Fruit fly (Drosophila melanogaster) whole organism, prepupa: ENCODE measurements around the gene Nrd1.

Source experiments
- Blimp-1 ChIP-seq: fragments of 200-800 bp; sonication (Bioruptor generic); optimal IDR thresholded peaks from 3 replicates; lab custom pipeline; 2017; ENCODE audit warnings: missing biosample characterization, missing genetic modification characterization, mild to moderate bottlenecking, moderate library complexity, missing genetic modification reagents
- CG10631 ChIP-seq: fragments of 200-800 bp; sonication (Bioruptor generic); optimal IDR thresholded peaks from 2 replicates; lab custom pipeline; 2016; ENCODE audit warnings: missing biosample characterization, missing genetic modification characterization
- CG10669 ChIP-seq: fragments of 200-800 bp; sonication (Bioruptor generic); optimal IDR thresholded peaks from 3 replicates; lab custom pipeline; 2018; ENCODE audit warnings: missing biosample characterization, mild to moderate bottlenecking, missing genetic modification characterization, moderate library complexity
- CG11294 ChIP-seq: fragments of 200-800 bp; sonication (Bioruptor generic); IDR thresholded peaks from 2 replicates; pipeline ENCODE4 v1.3.6; 2022; ENCODE audit warnings: missing biosample characterization, missing genetic modification characterization
- CG11762 ChIP-seq: fragments of 200-800 bp; sonication (Bioruptor generic); optimal IDR thresholded peaks from 3 replicates; lab custom pipeline; 2016; ENCODE audit warnings: missing biosample characterization, missing genetic modification characterization; ENCODE audit not compliant: insufficient read depth
- CG11902 ChIP-seq: fragments of 200-800 bp; sonication (Bioruptor generic); optimal IDR thresholded peaks from 3 replicates; lab custom pipeline; 2016; ENCODE audit warnings: missing biosample characterization, missing genetic modification characterization
- CG15336 ChIP-seq: fragments of 200-800 bp; sonication (Bioruptor generic); IDR thresholded peaks from 2 replicates; pipeline ENCODE4 v1.3.6; 2022; ENCODE audit warnings: missing biosample characterization, missing genetic modification characterization
- CG1621 ChIP-seq: fragments of 200-800 bp; sonication (Bioruptor generic); optimal IDR thresholded peaks from 3 replicates; lab custom pipeline; 2018; ENCODE audit warnings: missing biosample characterization, mild to moderate bottlenecking, missing genetic modification characterization
- CG16779 ChIP-seq: fragments of 200-800 bp; sonication (Bioruptor generic); optimal IDR thresholded peaks from 3 replicates; lab custom pipeline; 2017; ENCODE audit warnings: missing biosample characterization, mild to moderate bottlenecking, missing genetic modification characterization
- CG3032 ChIP-seq: fragments of 200-800 bp; optimal IDR thresholded peaks from 2 replicates; lab custom pipeline; 2019; ENCODE audit warnings: missing biosample characterization, mild to moderate bottlenecking, missing genetic modification characterization, moderate library complexity
- CG31627 ChIP-seq: fragments of 200-800 bp; sonication (Bioruptor generic); optimal IDR thresholded peaks from 3 replicates; lab custom pipeline; 2016; ENCODE audit warnings: missing biosample characterization, missing genetic modification characterization
- CG32006 ChIP-seq: fragments of 200-800 bp; sonication (Bioruptor generic); optimal IDR thresholded peaks from 3 replicates; lab custom pipeline; 2017; ENCODE audit warnings: missing biosample characterization, mild to moderate bottlenecking, missing genetic modification characterization
- CG34406 ChIP-seq: fragments of 200-800 bp; sonication (Bioruptor generic); optimal IDR thresholded peaks from 3 replicates; lab custom pipeline; 2016; ENCODE audit warnings: missing biosample characterization, missing genetic modification characterization
- CG3919 ChIP-seq: fragments of 200-800 bp; sonication (Bioruptor generic); optimal IDR thresholded peaks from 3 replicates; lab custom pipeline; 2016; ENCODE audit warnings: missing biosample characterization, missing genetic modification characterization
- CG4318 ChIP-seq: fragments of 200-800 bp; sonication (Bioruptor generic); optimal IDR thresholded peaks from 3 replicates; lab custom pipeline; 2017; ENCODE audit warnings: missing biosample characterization, mild to moderate bottlenecking, missing genetic modification characterization
- CG6163 ChIP-seq: fragments of 200-800 bp; sonication (Bioruptor generic); IDR thresholded peaks from 3 replicates; pipeline ENCODE4 v1.3.6; 2022; ENCODE audit warnings: missing biosample characterization, missing genetic modification characterization
- CG6276 ChIP-seq: fragments of 200-800 bp; sonication (Bioruptor generic); optimal IDR thresholded peaks from 2 replicates; lab custom pipeline; 2017; ENCODE audit warnings: missing biosample characterization, mild to moderate bottlenecking, missing genetic modification characterization
- CG6808 ChIP-seq: fragments of 200-800 bp; sonication (Bioruptor generic); optimal IDR thresholded peaks from 3 replicates; lab custom pipeline; 2017; ENCODE audit warnings: missing biosample characterization, missing genetic modification characterization, mild to moderate bottlenecking, moderate library complexity, missing genetic modification reagents
- CG6854 ChIP-seq: fragments of 200-800 bp; sonication (Bioruptor generic); optimal IDR thresholded peaks from 2 replicates; lab custom pipeline; 2017; ENCODE audit warnings: missing biosample characterization, mild to moderate bottlenecking, missing genetic modification characterization
- CG7368 ChIP-seq: fragments of 200-800 bp; sonication (Bioruptor generic); optimal IDR thresholded peaks from 3 replicates; lab custom pipeline; 2016; ENCODE audit warnings: missing biosample characterization, missing genetic modification characterization
- CG8119 ChIP-seq: fragments of 200-800 bp; sonication (Bioruptor generic); IDR thresholded peaks from 3 replicates; pipeline ENCODE4 v1.3.6; 2022; ENCODE audit warnings: missing biosample characterization, missing genetic modification characterization
- CG8319 ChIP-seq: fragments of 200-800 bp; sonication (Bioruptor generic); optimal IDR thresholded peaks from 3 replicates; lab custom pipeline; 2016; ENCODE audit warnings: missing biosample characterization, missing genetic modification characterization
- CG8632 ChIP-seq: fragments of 200-800 bp; sonication (Bioruptor generic); optimal IDR thresholded peaks from 3 replicates; lab custom pipeline; 2016; ENCODE audit warnings: missing biosample characterization, missing genetic modification characterization
- Eip75B ChIP-seq: fragments of 200-800 bp; sonication (Bioruptor generic); optimal IDR thresholded peaks from 3 replicates; lab custom pipeline; 2016; ENCODE audit warnings: missing biosample characterization, missing genetic modification characterization
- Eip78C ChIP-seq: fragments of 200-800 bp; sonication (Bioruptor generic); peaks from one replicate; lab custom pipeline; 2016; ENCODE audit warnings: missing biosample characterization, missing genetic modification characterization
- Eip93F ChIP-seq: fragments of 200-800 bp; sonication (Bioruptor generic); optimal IDR thresholded peaks from 2 replicates; lab custom pipeline; 2016; ENCODE audit warnings: missing biosample characterization, mild to moderate bottlenecking, missing genetic modification characterization
- Ets21C ChIP-seq: fragments of 200-800 bp; sonication (Bioruptor generic); optimal IDR thresholded peaks from 3 replicates; lab custom pipeline; 2016; ENCODE audit warnings: missing biosample characterization, missing genetic modification characterization
- Ets96B ChIP-seq: fragments of 200-800 bp; optimal IDR thresholded peaks from 2 replicates; lab custom pipeline; 2019; ENCODE audit warnings: missing biosample characterization, mild to moderate bottlenecking, missing genetic modification characterization, moderate library complexity
- Gug ChIP-seq: fragments of 200-800 bp; sonication (Bioruptor generic); IDR thresholded peaks from 2 replicates; pipeline ENCODE4 v1.3.6; 2022; ENCODE audit warnings: missing biosample characterization, missing genetic modification characterization
- Hr39 ChIP-seq: fragments of 200-800 bp; sonication (Bioruptor generic); optimal IDR thresholded peaks from 2 replicates; lab custom pipeline; 2016; ENCODE audit warnings: missing biosample characterization, missing genetic modification characterization
- Hr4 ChIP-seq: fragments of 200-800 bp; sonication (Bioruptor generic); optimal IDR thresholded peaks from 3 replicates; lab custom pipeline; 2016; ENCODE audit warnings: missing biosample characterization, missing genetic modification characterization
- Lpt ChIP-seq: fragments of 200-800 bp; sonication (Bioruptor generic); optimal IDR thresholded peaks from 3 replicates; lab custom pipeline; 2016; ENCODE audit warnings: missing biosample characterization, missing genetic modification characterization
- OdsH ChIP-seq: fragments of 200-800 bp; sonication (Bioruptor generic); optimal IDR thresholded peaks from 3 replicates; lab custom pipeline; 2016; ENCODE audit warnings: missing biosample characterization, missing genetic modification characterization
- Smox ChIP-seq: fragments of 200-800 bp; sonication (Bioruptor generic); optimal IDR thresholded peaks from 3 replicates; lab custom pipeline; 2016; ENCODE audit warnings: missing biosample characterization, missing genetic modification characterization
- Sox102F ChIP-seq: fragments of 200-800 bp; sonication (Bioruptor generic); optimal IDR thresholded peaks from 2 replicates; lab custom pipeline; 2016; ENCODE audit warnings: missing biosample characterization, mild to moderate bottlenecking, missing genetic modification characterization
- Sox14 ChIP-seq: fragments of 200-800 bp; sonication (Bioruptor generic); optimal IDR thresholded peaks from 3 replicates; lab custom pipeline; 2016; ENCODE audit warnings: missing biosample characterization, missing genetic modification characterization
- achi ChIP-seq: fragments of 200-800 bp; sonication (Bioruptor generic); optimal IDR thresholded peaks from 3 replicates; lab custom pipeline; 2016; ENCODE audit warnings: missing biosample characterization, missing genetic modification characterization
- acj6 ChIP-seq: fragments of 200-800 bp; sonication (Bioruptor generic); optimal IDR thresholded peaks from 3 replicates; lab custom pipeline; 2016; ENCODE audit warnings: missing biosample characterization, missing genetic modification characterization
- cyc ChIP-seq: fragments of 200-800 bp; sonication (Bioruptor generic); optimal IDR thresholded peaks from 3 replicates; lab custom pipeline; 2016; ENCODE audit warnings: missing biosample characterization, missing genetic modification characterization
- dac ChIP-seq: fragments of 200-800 bp; sonication (Bioruptor generic); optimal IDR thresholded peaks from 2 replicates; lab custom pipeline; 2017; ENCODE audit warnings: missing biosample characterization, mild to moderate bottlenecking, missing genetic modification characterization
- dsx ChIP-seq: fragments of 200-800 bp; optimal IDR thresholded peaks from 3 replicates; lab custom pipeline; 2019; ENCODE audit warnings: missing biosample characterization, mild to moderate bottlenecking, missing genetic modification characterization, moderate library complexity; ENCODE audit not compliant: poor library complexity, severe bottlenecking
- fd59A ChIP-seq: fragments of 200-800 bp; sonication (Bioruptor generic); optimal IDR thresholded peaks from 2 replicates; lab custom pipeline; 2017; ENCODE audit warnings: missing biosample characterization, mild to moderate bottlenecking, missing genetic modification characterization, missing genetic modification reagents
- fkh ChIP-seq: fragments of 200-800 bp; sonication (Bioruptor generic); optimal IDR thresholded peaks from 3 replicates; lab custom pipeline; 2017; ENCODE audit warnings: missing biosample characterization, mild to moderate bottlenecking, missing genetic modification characterization, moderate library complexity
- net ChIP-seq: fragments of 200-800 bp; sonication (Bioruptor generic); optimal IDR thresholded peaks from 3 replicates; lab custom pipeline; 2016; ENCODE audit warnings: missing biosample characterization, missing genetic modification characterization
- pdm3 ChIP-seq: fragments of 200-800 bp; sonication (Bioruptor generic); optimal IDR thresholded peaks from 3 replicates; lab custom pipeline; 2016; ENCODE audit warnings: missing biosample characterization, missing genetic modification characterization
- salr ChIP-seq, 2 experiments: fragments of 200-800 bp; sonication (Bioruptor generic); optimal IDR thresholded peaks; 3 replicates each; lab custom pipeline; 2016 to 2018; ENCODE audit warnings: missing biosample characterization in 2 of 2, missing genetic modification characterization in 2 of 2, mild to moderate bottlenecking in 1 of 2
- svp ChIP-seq: fragments of 200-800 bp; sonication (Bioruptor generic); peaks from one replicate; lab custom pipeline; 2016; ENCODE audit warnings: missing biosample characterization, missing genetic modification characterization
- topi ChIP-seq: fragments of 200-800 bp; sonication (Bioruptor generic); optimal IDR thresholded peaks from 3 replicates; lab custom pipeline; 2016; ENCODE audit warnings: missing biosample characterization, missing genetic modification characterization
- vri ChIP-seq: fragments of 200-800 bp; sonication (Bioruptor generic); optimal IDR thresholded peaks from 3 replicates; lab custom pipeline; 2016; ENCODE audit warnings: missing biosample characterization, mild to moderate bottlenecking, missing genetic modification characterization

Gene Nrd1

dm6 chrX:11885356-11885755 lies 16.7 kb upstream of the Nrd1 start (continued):
- TF ChIP-seq CG34406: no peak
- TF ChIP-seq Gug: no peak
- no peak for TF ChIP-seq salr (GFP tag; optimal IDR thresholded peaks at IDR 0.05; lab: Kevin White, UChicago)

dm6 chrX:11884134-11884533 lies 15.4 kb upstream of the Nrd1 start:
- no peak for TF ChIP-seq svp (GFP tag; lab: Kevin White, UChicago)
- peak; percentile 53 for TF ChIP-seq vri (GFP tag; lab: Kevin White, UChicago)
- TF ChIP-seq CG31627 (GFP tag; lab: Kevin White, UChicago): no peak
- no peak for TF ChIP-seq CG15336 (GFP tag; lab: Robert Waterston, UW)
- TF ChIP-seq, all 60 proteins: peak for 1

dm6 chrX:11882447-11882846 lies 13.8 kb upstream of the Nrd1 start:
- TF ChIP-seq dac (no peak), CG7368 (GFP tag; lab: Kevin White, UChicago) (no peak), CG3032 (tag; lab: Kevin White, UChicago) (peak; percentile 22), Ets21C (GFP tag; lab: Kevin White, UChicago) (no peak), CG8119 (0 out of 3 replicates have a peak, but pooled peaks have one; percentile 30), CG11294 (no peak), CG10631 (peak; percentile 19), CG11762 (no peak), CG16779 (tag; lab: Kevin White, UChicago) (no peak), CG15336 (GFP tag; lab: Robert Waterston, UW) (no peak), CG1621 (tag; lab: Kevin White, UChicago) (no peak), fd59A (GFP tag; lab: Kevin White, UChicago) (no peak), CG4318 (GFP tag; lab: Kevin White, UChicago) (no peak), CG3919 (peak; percentile 42), CG6163 (GFP tag; lab: Robert Waterston, UW) (no peak), CG11902 (GFP tag; lab: Kevin White, UChicago) (no peak), Eip75B (GFP tag; lab: Kevin White, UChicago) (no peak), CG6854 (GFP tag; lab: Kevin White, UChicago) (no peak), CG8319 (GFP tag; lab: Kevin White, UChicago) (no peak), dsx (GFP tag; lab: Kevin White, UChicago) (no peak), Blimp-1 (GFP tag; lab: Kevin White, UChicago) (no peak), Sox102F (no peak), CG10669 (peak; percentile 36), CG6276 (GFP tag; lab: Kevin White, UChicago) (no peak), Hr39 (no peak), CG6808 (GFP tag; lab: Kevin White, UChicago) (no peak), Eip78C (GFP tag; lab: Kevin White, UChicago) (peak; percentile 81), OdsH (GFP tag; lab: Kevin White, UChicago) (peak; percentile 33), acj6 (GFP tag; lab: Kevin White, UChicago) (no peak), Smox (GFP tag; lab: Kevin White, UChicago) (no peak), CG8632 (GFP tag; lab: Kevin White, UChicago) (no peak), Sox14 (GFP tag; lab: Kevin White, UChicago) (no peak), cyc (GFP tag; lab: Kevin White, UChicago) (no peak), salr (GFP tag; optimal IDR thresholded peaks at IDR 0.05; lab: Kevin White, UChicago) (no peak), pdm3 (GFP tag; lab: Kevin White, UChicago) (peak; percentile 31), CG32006 (GFP tag; lab: Kevin White, UChicago) (peak; percentile 49), Lpt (GFP tag; lab: Kevin White, UChicago) (no peak), fkh (GFP tag; lab: Kevin White, UChicago) (no peak), vri (GFP tag; lab: Kevin White, UChicago) (no peak), topi (GFP tag; lab: Kevin White, UChicago) (no peak), achi (GFP tag; lab: Kevin White, UChicago) (peak; percentile 10), Hr4 (GFP tag; lab: Kevin White, UChicago) (peak; percentile 25), Ets96B (tag; lab: Kevin White, UChicago) (peak; percentile 16), Eip93F (GFP tag; lab: Kevin White, UChicago) (no peak), Gug (no peak), net (GFP tag; lab: Kevin White, UChicago) (no peak)
